Worm (Caenorhabditis elegans) whole organism, young adult: ENCODE measurements around the gene Y56A3A.41.

Experiments
- B0035.1 ChIP-seq: sonication (generic microtip); optimal IDR thresholded peaks from 2 replicates; lab custom pipeline; 2016; ENCODE audit warnings: missing genetic modification characterization, mild to moderate bottlenecking, missing compliant biosample characterization, missing genotype, missing genetic modification reagents
- C06A6.2 ChIP-seq: fragments of 200-800 bp; sonication (Bioruptor generic); conservative IDR thresholded peaks from 2 replicates; pipeline ENCODE4 v1.3.6; 2022; ENCODE audit warnings: missing genetic modification characterization, missing compliant biosample characterization
- F33H1.4 ChIP-seq: fragments of 200-800 bp; sonication (Bioruptor generic); IDR thresholded peaks from 2 replicates; pipeline ENCODE4 v1.3.6; 2022; ENCODE audit warnings: missing genetic modification reagents, missing genetic modification characterization, missing compliant biosample characterization
- F57A8.1 ChIP-seq: fragments of 200-800 bp; sonication (Bioruptor generic); optimal IDR thresholded peaks from 2 replicates; lab custom pipeline; 2018; ENCODE audit warnings: mild to moderate bottlenecking, missing genetic modification characterization, moderate library complexity, missing compliant biosample characterization
- K11D2.4 ChIP-seq: fragments of 200-800 bp; sonication (Bioruptor generic); IDR thresholded peaks from 2 replicates; pipeline ENCODE4 v1.3.6; 2022; ENCODE audit warnings: missing genetic modification reagents, missing genetic modification characterization, missing compliant biosample characterization
- K12H6.12 ChIP-seq: fragments of 200-800 bp; sonication (Bioruptor generic); optimal IDR thresholded peaks from 2 replicates; lab custom pipeline; 2018; ENCODE audit warnings: mild to moderate bottlenecking, missing genetic modification characterization, missing compliant biosample characterization
- Y56A3A.18 ChIP-seq: fragments of 200-800 bp; sonication (Bioruptor generic); IDR thresholded peaks from 2 replicates; pipeline ENCODE4 v1.3.6; 2022; ENCODE audit warnings: missing genetic modification reagents, missing genetic modification characterization, missing compliant biosample characterization
- Y79H2A.3 ChIP-seq: fragments of 200-800 bp; sonication (Bioruptor generic); conservative IDR thresholded peaks from 2 replicates; pipeline ENCODE4 v1.3.6; 2022; ENCODE audit warnings: missing genetic modification reagents, missing genetic modification characterization, missing compliant biosample characterization
- ZK185.1 ChIP-seq: sonication (generic microtip); optimal IDR thresholded peaks from 2 replicates; lab custom pipeline; 2016; ENCODE audit warnings: mild to moderate bottlenecking, missing genetic modification characterization, missing compliant biosample characterization; ENCODE audit not compliant: poor library complexity, severe bottlenecking
- aptf-2 ChIP-seq: fragments of 200-800 bp; sonication (Bioruptor generic); conservative IDR thresholded peaks from 2 replicates; pipeline ENCODE4 v1.3.6; 2022; ENCODE audit warnings: missing genetic modification reagents, missing genetic modification characterization, missing compliant biosample characterization
- attf-6 ChIP-seq: fragments of 200-800 bp; sonication (Bioruptor generic); IDR thresholded peaks from 2 replicates; pipeline ENCODE4 v1.3.6; 2022; ENCODE audit warnings: missing genetic modification reagents, missing genetic modification characterization, missing compliant biosample characterization
- bed-1 ChIP-seq: fragments of 200-800 bp; sonication (Bioruptor generic); IDR thresholded peaks from 2 replicates; pipeline ENCODE4 v1.3.6; 2022; ENCODE audit warnings: missing genetic modification reagents, missing genetic modification characterization, missing compliant biosample characterization
- bed-2 ChIP-seq: fragments of 200-800 bp; sonication (Bioruptor generic); IDR thresholded peaks from 2 replicates; pipeline ENCODE4 v1.3.6; 2022; ENCODE audit warnings: missing genetic modification reagents, missing genetic modification characterization, missing compliant biosample characterization
- cebp-1 ChIP-seq, 2 experiments: fragments of 200-800 bp in 1 of 2; sonication (Bioruptor generic) in 1 of 2; sonication (generic microtip) in 1 of 2; IDR thresholded peaks in 1 of 2; optimal IDR thresholded peaks in 1 of 2; 2 replicates each; pipeline versions ENCODE4 v1.3.6 to Lab custom; 2017 to 2022; ENCODE audit warnings: missing compliant biosample characterization in 2 of 2, missing genetic modification characterization in 2 of 2, mild to moderate bottlenecking in 1 of 2, missing genetic modification reagents in 1 of 2, moderate library complexity in 1 of 2
- cebp-2 ChIP-seq: fragments of 200-800 bp; sonication (Bioruptor generic); IDR thresholded peaks from 2 replicates; pipeline ENCODE4 v1.3.6; 2022; ENCODE audit warnings: missing genetic modification characterization, missing compliant biosample characterization
- ceh-100 ChIP-seq: fragments of 200-800 bp; sonication (Bioruptor generic); IDR thresholded peaks from 2 replicates; pipeline ENCODE4 v1.3.6; 2022; ENCODE audit warnings: missing genetic modification reagents, missing genetic modification characterization, missing compliant biosample characterization
- ceh-27 ChIP-seq: fragments of 200-800 bp; sonication (Bioruptor generic); optimal IDR thresholded peaks from 2 replicates; lab custom pipeline; 2018; ENCODE audit warnings: mild to moderate bottlenecking, missing genetic modification characterization, moderate library complexity, missing compliant biosample characterization
- ceh-40 ChIP-seq: fragments of 200-800 bp; sonication (Bioruptor generic); IDR thresholded peaks from 2 replicates; pipeline ENCODE4 v1.3.6; 2022; ENCODE audit warnings: missing genetic modification characterization, missing compliant biosample characterization
- chd-7 ChIP-seq: sonication (generic microtip); optimal IDR thresholded peaks from 2 replicates; lab custom pipeline; 2016; ENCODE audit warnings: mild to moderate bottlenecking, missing genetic modification characterization, moderate library complexity, missing compliant biosample characterization
- dox-1 ChIP-seq: fragments of 200-800 bp; sonication (Bioruptor generic); IDR thresholded peaks from 2 replicates; pipeline ENCODE4 v1.3.6; 2022; ENCODE audit warnings: missing genetic modification reagents, missing genetic modification characterization, missing compliant biosample characterization
- efl-1 ChIP-seq: fragments of 150-350 bp; optimal IDR thresholded peaks from 2 replicates; lab custom pipeline; 2014; ENCODE audit warnings: missing biosample characterization, missing genetic modification reagents, missing genetic modification characterization
- egl-18 ChIP-seq: fragments of 200-800 bp; sonication (Bioruptor generic); IDR thresholded peaks from 2 replicates; pipeline ENCODE4 v1.3.6; 2022; ENCODE audit warnings: missing genetic modification reagents, missing genetic modification characterization, missing compliant biosample characterization
- fkh-3 ChIP-seq: sonication (generic microtip); optimal IDR thresholded peaks from 2 replicates; lab custom pipeline; 2016; ENCODE audit warnings: mild to moderate bottlenecking, missing genetic modification characterization, missing compliant biosample characterization
- hlh-26 ChIP-seq: fragments of 200-800 bp; sonication (Bioruptor generic); conservative IDR thresholded peaks from 2 replicates; pipeline ENCODE4 v1.3.6; 2022; ENCODE audit warnings: missing genetic modification reagents, missing genetic modification characterization, missing compliant biosample characterization
- hmg-20 ChIP-seq: fragments of 200-800 bp; sonication (Bioruptor generic); IDR thresholded peaks from 2 replicates; pipeline ENCODE4 v1.3.6; 2022; ENCODE audit warnings: missing genetic modification reagents, missing genetic modification characterization, missing compliant biosample characterization
- hsf-1 ChIP-seq: fragments of 200-800 bp; sonication (Bioruptor generic); IDR thresholded peaks from 2 replicates; pipeline ENCODE4 v1.3.6; 2022; ENCODE audit warnings: missing genetic modification reagents, missing genetic modification characterization, missing compliant biosample characterization
- let-526 ChIP-seq: fragments of 200-800 bp; sonication (Bioruptor generic); IDR thresholded peaks from 2 replicates; pipeline ENCODE4 v1.3.6; 2022; ENCODE audit warnings: missing genetic modification reagents, missing genetic modification characterization, missing compliant biosample characterization
- let-607 ChIP-seq, 2 experiments: fragments of 200-800 bp in 1 of 2; sonication (Bioruptor generic) in 1 of 2; sonication (generic microtip) in 1 of 2; optimal IDR thresholded peaks; 2 replicates each; lab custom pipeline; 2016 to 2018; ENCODE audit warnings: mild to moderate bottlenecking in 2 of 2, missing compliant biosample characterization in 2 of 2, missing genetic modification characterization in 2 of 2, moderate library complexity in 2 of 2, missing genotype in 1 of 2
- lin-54 ChIP-seq: fragments of 200-800 bp; sonication (Bioruptor generic); optimal IDR thresholded peaks from 2 replicates; lab custom pipeline; 2018; ENCODE audit warnings: mild to moderate bottlenecking, missing genetic modification characterization, missing compliant biosample characterization
- madf-3 ChIP-seq: fragments of 200-800 bp; sonication (Bioruptor generic); IDR thresholded peaks from 2 replicates; pipeline ENCODE4 v1.3.6; 2022; ENCODE audit warnings: missing genetic modification reagents, missing genetic modification characterization, missing compliant biosample characterization
- mxl-1 ChIP-seq: sonication (generic microtip); optimal IDR thresholded peaks from 2 replicates; lab custom pipeline; 2016; ENCODE audit warnings: missing genetic modification characterization, missing compliant biosample characterization
- nfyb-1 ChIP-seq: fragments of 200-800 bp; sonication (Bioruptor generic); IDR thresholded peaks from 2 replicates; pipeline ENCODE4 v1.3.6; 2022; ENCODE audit warnings: missing genetic modification reagents, missing genetic modification characterization, missing compliant biosample characterization
- nhr-90 ChIP-seq: sonication (generic microtip); optimal IDR thresholded peaks from 2 replicates; lab custom pipeline; 2016; ENCODE audit warnings: missing genotype, mild to moderate bottlenecking, missing genetic modification characterization, missing compliant biosample characterization
- pha-4 ChIP-seq: fragments of 150-350 bp; sonication (generic microtip); optimal IDR thresholded peaks from 2 replicates; lab custom pipeline; 2014; ENCODE audit warnings: missing biosample characterization, missing genetic modification reagents, missing genetic modification characterization
- rec-8 ChIP-seq, 2 experiments: sonication (generic microtip); optimal IDR thresholded peaks; 2 replicates each; lab custom pipeline; 2016; ENCODE audit warnings: mild to moderate bottlenecking in 2 of 2, missing genetic modification characterization in 2 of 2, missing genetic modification reagents in 2 of 2, missing genotype in 2 of 2, missing biosample characterization in 1 of 2, missing compliant biosample characterization in 1 of 2, moderate library complexity in 1 of 2
- rpc-1 ChIP-seq, 2 experiments: fragments of 150-350 bp in 1 of 2; sonication (generic microtip) in 1 of 2; optimal IDR thresholded peaks; 2 replicates each; lab custom pipeline; 2014 to 2018; ENCODE audit warnings: missing biosample characterization in 1 of 2, missing genetic modification characterization in 1 of 2, missing genetic modification reagents in 1 of 2, missing genotype in 1 of 2
- unc-62 ChIP-seq: fragments of 150-350 bp; optimal IDR thresholded peaks from 2 replicates; lab custom pipeline; 2014; ENCODE audit warnings: missing biosample characterization, missing genetic modification reagents, missing genetic modification characterization
- zfh-2 ChIP-seq: fragments of 200-800 bp; sonication (Bioruptor generic); conservative IDR thresholded peaks from 2 replicates; pipeline ENCODE4 v1.3.6; 2022; ENCODE audit warnings: missing genetic modification reagents, missing genetic modification characterization, missing compliant biosample characterization
- zim-3 ChIP-seq: sonication (generic microtip); optimal IDR thresholded peaks from 2 replicates; lab custom pipeline; 2017; ENCODE audit warnings: mild to moderate bottlenecking, missing genetic modification characterization, moderate library complexity, missing compliant biosample characterization

The Y56A3A.41 gene

ce11 chrIII:11933539-11933938 is 40.7 kb upstream of the Y56A3A.41 start, which contains the start of gene dolk-1:
TSS of gene dolk-1 (minus strand) at chrIII:11933639.
- no peak for TF ChIP-seq chd-7 (tag; lab: Kevin White, UChicago)
- TF ChIP-seq bed-2 (GFP tag; lab: Robert Waterston, UW), result no peak
- no peak for TF ChIP-seq rec-8 (tag; optimal IDR thresholded peaks at IDR 0.05; lab: Kevin White, UChicago)
- no peak for TF ChIP-seq attf-6 (GFP tag; lab: Robert Waterston, UW)
- no peak for TF ChIP-seq hmg-20 (GFP tag; lab: Robert Waterston, UW)
- TF ChIP-seq Y79H2A.3 (GFP tag; lab: Robert Waterston, UW), result no peak
- TF ChIP-seq cebp-1 (GFP tag; IDR thresholded peaks at IDR 0.05; lab: Robert Waterston, UW), result no peak
- peak; percentile 31 for TF ChIP-seq cebp-1 (tag; optimal IDR thresholded peaks at IDR 0.05; lab: Kevin White, UChicago)
- no peak for TF ChIP-seq cebp-2 (GFP tag; lab: Robert Waterston, UW)

DNA sequence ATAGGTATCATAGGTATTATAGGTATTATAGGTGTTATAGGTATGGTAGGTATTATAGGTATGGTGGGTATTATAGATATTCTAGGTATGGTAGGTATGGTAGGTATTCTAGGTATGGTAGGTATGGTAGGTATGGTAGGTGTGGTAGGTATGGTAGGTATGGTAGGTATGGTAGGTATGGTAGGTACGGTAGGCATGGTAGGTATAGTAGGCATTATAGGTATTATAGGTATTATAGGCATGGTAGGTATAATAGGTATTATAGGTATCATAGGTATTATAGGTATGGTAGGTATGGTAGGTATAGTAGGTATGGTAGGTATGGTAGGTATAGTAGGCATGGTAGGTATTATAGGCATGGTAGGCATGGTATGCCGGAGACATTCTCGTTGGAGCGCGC is 39.1 kb upstream of the Y56A3A.41 start:
- TF ChIP-seq madf-3 (GFP tag; lab: Robert Waterston, UW), result 0 out of 2 replicates have a peak, but pooled peaks have one; percentile 58
- TF ChIP-seq K11D2.4 (GFP tag; lab: Robert Waterston, UW), result no peak
- TF ChIP-seq ZK185.1 (tag; lab: Kevin White, UChicago), result no peak

ce11 chrIII:11930899-11931298 is 38.1 kb upstream of the Y56A3A.41 start:
- TF ChIP-seq C06A6.2 (GFP tag; lab: Robert Waterston, UW) (no peak), F33H1.4 (GFP tag; lab: Robert Waterston, UW) (no peak), mxl-1 (tag; lab: Kevin White, UChicago) (no peak), ceh-100 (no peak), zfh-2 (GFP tag; lab: Robert Waterston, UW) (0 out of 2 replicates have a peak, but pooled peaks have one; percentile 17)

DNA sequence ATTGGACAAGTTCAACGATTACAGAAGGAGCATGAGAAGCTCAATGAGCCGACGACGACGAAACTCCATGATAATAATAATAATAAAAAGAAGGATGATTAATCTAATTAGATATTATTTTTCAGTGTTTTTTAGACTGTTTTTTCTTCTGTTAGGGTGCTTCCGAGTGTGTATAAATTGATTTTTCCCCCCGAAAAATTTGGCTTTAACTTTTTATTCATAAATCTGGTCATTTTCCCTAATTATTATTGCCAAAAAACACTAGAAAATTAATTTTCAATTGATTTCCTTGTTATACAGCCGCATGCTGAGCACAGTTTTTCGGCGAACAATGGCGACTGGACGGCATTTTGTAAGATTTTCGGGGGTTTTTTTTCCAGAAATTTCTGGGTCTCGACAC is 30.7 kb upstream of the Y56A3A.41 start, which contains the start of gene nft-1:
Gene nft-1 (plus strand): TSS at position 301 of the 400 bp plus-strand sequence.
- no peak for TF ChIP-seq egl-18
- no peak for TF ChIP-seq nhr-90 (tag; lab: Kevin White, UChicago)
- TF ChIP-seq hmg-20 (GFP tag; lab: Robert Waterston, UW), result no peak

ce11 chrIII:11921658-11922098 is 28.8 kb upstream of the Y56A3A.41 start, which contains the start of gene Y56A3A.22:
TSS of gene Y56A3A.22 (plus strand) at chrIII:11921692.
- TF ChIP-seq hmg-20 (GFP tag; lab: Robert Waterston, UW), result peak; percentile 30; the same call in 1 of the 2 replicates
- TF ChIP-seq hlh-26, result no peak
- peak; percentile 57; the same call in 1 of the 2 replicates for TF ChIP-seq Y56A3A.18 (GFP tag; lab: Robert Waterston, UW)
- TF ChIP-seq B0035.1 (tag; lab: Kevin White, UChicago), result peak; percentile 45
- TF ChIP-seq nfyb-1 (GFP tag; lab: Robert Waterston, UW), result peak; percentile 87
- no peak for TF ChIP-seq let-526 (GFP tag; lab: Robert Waterston, UW)
- no peak for TF ChIP-seq F57A8.1 (GFP tag; lab: Kevin White, UChicago)
- TF ChIP-seq aptf-2 (GFP tag; lab: Robert Waterston, UW), result no peak
- TF ChIP-seq cebp-2 (GFP tag; lab: Robert Waterston, UW), result 0 out of 2 replicates have a peak, but pooled peaks have one; percentile 76
- TF ChIP-seq hsf-1, result peak; percentile 74; the same call in 1 of the 2 replicates
- TF ChIP-seq bed-1 (GFP tag; lab: Robert Waterston, UW), result no peak
- peak; percentile 86 for TF ChIP-seq zim-3 (tag; lab: Kevin White, UChicago)
- TF ChIP-seq unc-62 (GFP tag; lab: Kevin White, UChicago), result no peak
- TF ChIP-seq efl-1 (GFP tag; lab: Kevin White, UChicago), result no peak
- peak; percentile 38 for TF ChIP-seq fkh-3 (tag; lab: Kevin White, UChicago)
- TF ChIP-seq ceh-40 (GFP tag; lab: Robert Waterston, UW), result no peak
- no peak for TF ChIP-seq pha-4 (tag; lab: Kevin White, UChicago)
- peak; percentile 66 for TF ChIP-seq attf-6 (GFP tag; lab: Robert Waterston, UW)
- no peak for TF ChIP-seq rec-8 (tag; optimal IDR thresholded peaks at IDR 0.05; lab: Kevin White, UChicago)
- no peak for TF ChIP-seq ceh-27 (GFP tag; lab: Kevin White, UChicago)
- peak; percentile 35 for TF ChIP-seq K12H6.12 (tag; lab: Kevin White, UChicago)
- TF ChIP-seq let-607 (tag; optimal IDR thresholded peaks at IDR 0.05; lab: Kevin White, UChicago), result peak; percentile 24 to 79
- peak; percentile 8 for TF ChIP-seq lin-54 (GFP tag; lab: Kevin White, UChicago)
- TF ChIP-seq rpc-1 (optimal IDR thresholded peaks at IDR 0.05; lab: Kevin White, UChicago), result no peak
- no peak for TF ChIP-seq rpc-1 (tag; optimal IDR thresholded peaks at IDR 0.05; lab: Kevin White, UChicago)
- peak; percentile 49 for TF ChIP-seq dox-1 (GFP tag; lab: Robert Waterston, UW)
